Worm (Caenorhabditis elegans) whole organism, L4 larva: ENCODE data around the gene fipr-29.
A peak's percentile ranks its signal among the peaks of the same experiment; 100 is the strongest.

Experiments used
- F44E2.7 ChIP-seq: fragments of 200-800 bp; sonication (Bioruptor generic); IDR thresholded peaks from 2 replicates; pipeline ENCODE4 v2.1.2; 2022; ENCODE audit warnings: missing genetic modification characterization, missing compliant biosample characterization
- Y75B8A.6 ChIP-seq: fragments of 200-800 bp; sonication (Bioruptor generic); IDR thresholded peaks from 2 replicates; pipeline ENCODE4 v1.3.6; 2022; ENCODE audit warnings: missing genetic modification reagents, missing genetic modification characterization, missing compliant biosample characterization
- aha-1 ChIP-seq: fragments of 150-350 bp; peaks from one replicate; lab custom pipeline; 2014; ENCODE audit warnings: missing biosample characterization, missing genetic modification characterization
- arid-1 ChIP-seq: fragments of 200-800 bp; sonication (Bioruptor generic); conservative IDR thresholded peaks from 2 replicates; pipeline ENCODE4 v1.3.6; 2022; ENCODE audit warnings: missing genetic modification reagents, missing genetic modification characterization, missing compliant biosample characterization
- attf-4 ChIP-seq: sonication (generic microtip); optimal IDR thresholded peaks from 3 replicates; lab custom pipeline; 2017; ENCODE audit warnings: missing biosample characterization, missing genetic modification characterization
- ceh-20 ChIP-seq: fragments of 200-800 bp; sonication (Bioruptor generic); IDR thresholded peaks from 2 replicates; pipeline ENCODE4 v1.3.6; 2022; ENCODE audit warnings: missing genetic modification reagents, missing genetic modification characterization, missing compliant biosample characterization
- ctbp-1 ChIP-seq: fragments of 200-800 bp; sonication (Bioruptor generic); IDR thresholded peaks from 2 replicates; pipeline ENCODE4 v1.3.6; 2022; ENCODE audit warnings: missing genetic modification reagents, missing genetic modification characterization, missing compliant biosample characterization
- daf-16 ChIP-seq, 3 experiments: sonication (generic microtip); optimal IDR thresholded peaks; 2 replicates each; lab custom pipeline; 2016 to 2017; ENCODE audit warnings: missing genetic modification characterization in 3 of 3, missing genetic modification reagents in 3 of 3, mild to moderate bottlenecking in 2 of 3, missing compliant biosample characterization in 2 of 3, missing biosample characterization in 1 of 3, moderate library complexity in 1 of 3
- daf-8 ChIP-seq: fragments of 200-800 bp; sonication (Bioruptor generic); IDR thresholded peaks from 2 replicates; pipeline ENCODE4 v1.3.6; 2022; ENCODE audit warnings: missing genetic modification characterization, missing compliant biosample characterization
- dmd-8 ChIP-seq: fragments of 200-800 bp; sonication (Bioruptor generic); IDR thresholded peaks from 2 replicates; pipeline ENCODE4 v1.3.6; 2022; ENCODE audit warnings: missing genetic modification characterization, missing compliant biosample characterization
- dpl-1 ChIP-seq: fragments of 150-350 bp; optimal IDR thresholded peaks from 2 replicates; lab custom pipeline; 2014; ENCODE audit warnings: missing biosample characterization, missing genetic modification reagents, missing genetic modification characterization
- duxl-1 ChIP-seq: sonication (generic microtip); optimal IDR thresholded peaks from 2 replicates; lab custom pipeline; 2016; ENCODE audit warnings: mild to moderate bottlenecking, missing genetic modification characterization, moderate library complexity, missing compliant biosample characterization; ENCODE audit not compliant: poor library complexity
- egl-27 ChIP-seq: sonication (generic microtip); optimal IDR thresholded peaks from 3 replicates; lab custom pipeline; 2017; ENCODE audit warnings: missing biosample characterization, missing genetic modification reagents, missing genetic modification characterization
- hlh-30 ChIP-seq: sonication (generic microtip); optimal IDR thresholded peaks from 2 replicates; lab custom pipeline; 2017; ENCODE audit warnings: antibody characterized with exemption, mild to moderate bottlenecking, missing genetic modification characterization, missing compliant biosample characterization; ENCODE audit not compliant: insufficient read depth
- hmg-1.1 ChIP-seq: fragments of 200-800 bp; sonication (Bioruptor generic); IDR thresholded peaks from 2 replicates; pipeline ENCODE4 v1.3.6; 2022; ENCODE audit warnings: missing genetic modification reagents, missing genetic modification characterization, missing compliant biosample characterization
- lim-7 ChIP-seq: fragments of 200-800 bp; sonication (Bioruptor generic); IDR thresholded peaks from 2 replicates; pipeline ENCODE4 v1.3.6; 2022; ENCODE audit warnings: missing genetic modification characterization, missing compliant biosample characterization
- lin-13 ChIP-seq: fragments of 150-350 bp; optimal IDR thresholded peaks from 2 replicates; lab custom pipeline; 2014; ENCODE audit warnings: missing biosample characterization, missing genetic modification reagents, missing genetic modification characterization
- lin-15B ChIP-seq: fragments of 150-350 bp; sonication (generic microtip); optimal IDR thresholded peaks from 3 replicates; lab custom pipeline; 2014; ENCODE audit warnings: missing biosample characterization, missing genetic modification characterization
- lin-29 ChIP-seq: fragments of 200-800 bp; sonication (Bioruptor generic); IDR thresholded peaks from 2 replicates; pipeline ENCODE4 v1.3.6; 2022; ENCODE audit warnings: missing genetic modification reagents, missing genetic modification characterization, missing compliant biosample characterization
- lin-38 ChIP-seq: fragments of 200-800 bp; sonication (Bioruptor generic); IDR thresholded peaks from 2 replicates; pipeline ENCODE4 v1.3.6; 2022; ENCODE audit warnings: missing genetic modification reagents, missing genetic modification characterization, missing compliant biosample characterization
- lsy-2 ChIP-seq, 2 experiments: fragments of 150-350 bp in 1 of 2; sonication (generic microtip) in 1 of 2; optimal IDR thresholded peaks; 2 replicates each; lab custom pipeline; 2014 to 2017; ENCODE audit warnings: missing biosample characterization in 2 of 2, missing genetic modification characterization in 2 of 2
- mdl-1 ChIP-seq, 2 experiments: fragments of 150-350 bp in 1 of 2; sonication (generic microtip) in 1 of 2; optimal IDR thresholded peaks; 2 replicates each; lab custom pipeline; 2014 to 2017; ENCODE audit warnings: missing biosample characterization in 2 of 2, missing genetic modification characterization in 2 of 2
- mep-1 ChIP-seq: fragments of 150-350 bp; sonication (generic microtip); optimal IDR thresholded peaks from 3 replicates; lab custom pipeline; 2014; ENCODE audit warnings: missing biosample characterization, missing genetic modification characterization
- mes-2 ChIP-seq: sonication (generic microtip); optimal IDR thresholded peaks from 2 replicates; lab custom pipeline; 2016; ENCODE audit warnings: missing genotype, mild to moderate bottlenecking, missing genetic modification characterization, missing compliant biosample characterization; ENCODE audit not compliant: poor library complexity, severe bottlenecking
- mxl-3 ChIP-seq: fragments of 200-800 bp; sonication (Bioruptor generic); optimal IDR thresholded peaks from 2 replicates; lab custom pipeline; 2018; ENCODE audit warnings: mild to moderate bottlenecking, missing genetic modification characterization, missing compliant biosample characterization
- nhr-28 ChIP-seq: fragments of 150-350 bp; optimal IDR thresholded peaks from 2 replicates; lab custom pipeline; 2014; ENCODE audit warnings: missing biosample characterization, missing genetic modification characterization
- nhr-42 ChIP-seq: fragments of 200-800 bp; sonication (Bioruptor generic); IDR thresholded peaks from 2 replicates; pipeline ENCODE4 v1.3.6; 2022; ENCODE audit warnings: missing genetic modification characterization, missing compliant biosample characterization
- nhr-77 ChIP-seq: fragments of 150-350 bp; optimal IDR thresholded peaks from 2 replicates; lab custom pipeline; 2014; ENCODE audit warnings: missing biosample characterization, missing genetic modification characterization
- pha-4 ChIP-seq, 2 experiments: fragments of 150-350 bp in 1 of 2; fragments of 200-800 bp in 1 of 2; sonication (Bioruptor generic) in 1 of 2; IDR thresholded peaks in 1 of 2; optimal IDR thresholded peaks in 1 of 2; 2 replicates each; pipeline versions ENCODE4 v1.3.6 to Lab custom; 2014 to 2022; ENCODE audit warnings: missing genetic modification characterization in 2 of 2, missing genetic modification reagents in 2 of 2, missing biosample characterization in 1 of 2, missing compliant biosample characterization in 1 of 2
- saeg-2 ChIP-seq: fragments of 200-800 bp; sonication (Bioruptor generic); IDR thresholded peaks from 2 replicates; pipeline ENCODE4 v1.3.6; 2022; ENCODE audit warnings: missing genetic modification reagents, missing genetic modification characterization, missing compliant biosample characterization
- set-16 ChIP-seq: fragments of 200-800 bp; sonication (Bioruptor generic); IDR thresholded peaks from 2 replicates; pipeline ENCODE4 v1.3.6; 2022; ENCODE audit warnings: missing genetic modification reagents, missing genetic modification characterization, missing compliant biosample characterization
- snpc-4 ChIP-seq: fragments of 150-350 bp; optimal IDR thresholded peaks from 2 replicates; lab custom pipeline; 2014; ENCODE audit warnings: missing biosample characterization, missing genetic modification characterization
- unc-130 ChIP-seq: sonication (generic microtip); optimal IDR thresholded peaks from 2 replicates; lab custom pipeline; 2016; ENCODE audit warnings: missing genetic modification reagents, missing genetic modification characterization, missing compliant biosample characterization
- zag-1 ChIP-seq: fragments of 150-350 bp; optimal IDR thresholded peaks from 2 replicates; lab custom pipeline; 2014; ENCODE audit warnings: missing biosample characterization, missing genetic modification characterization
- zfp-2 ChIP-seq: sonication (generic microtip); optimal IDR thresholded peaks from 2 replicates; lab custom pipeline; 2016; ENCODE audit warnings: mild to moderate bottlenecking, missing genetic modification characterization, missing compliant biosample characterization
- zfp-3 ChIP-seq: fragments of 200-800 bp; sonication (Bioruptor generic); conservative IDR thresholded peaks from 2 replicates; pipeline ENCODE4 v1.3.6; 2022; ENCODE audit warnings: missing genetic modification reagents, missing genetic modification characterization, missing compliant biosample characterization
- zip-2 ChIP-seq: fragments of 150-350 bp; optimal IDR thresholded peaks from 2 replicates; lab custom pipeline; 2014; ENCODE audit warnings: missing biosample characterization, missing genetic modification characterization

Gene fipr-29

ce11 chrIII:3067909-3068455 lies 7.8 kb upstream of the fipr-29 start, which contains the start of gene ubl-1 (continued):
- TF ChIP-seq zag-1 (tag; lab: Kevin White, UChicago) = peak; percentile 23
- TF ChIP-seq Y75B8A.6 = no peak
- TF ChIP-seq arid-1 (GFP tag; lab: Robert Waterston, UW) = peak; percentile 34; the same call in 1 of the 2 replicates
- TF ChIP-seq zip-2 (tag; lab: Kevin White, UChicago) = peak; percentile 19
- TF ChIP-seq zfp-3 (GFP tag; lab: Robert Waterston, UW) = no peak
- TF ChIP-seq daf-16 (GFP tag; optimal IDR thresholded peaks at IDR 0.05; lab: Kevin White, UChicago) = no peak
- peak; percentile 61 for TF ChIP-seq daf-16 (tag; optimal IDR thresholded peaks at IDR 0.05; lab: Kevin White, UChicago)
- peak; percentile 54 for TF ChIP-seq duxl-1
- TF ChIP-seq unc-130 (GFP tag; lab: Kevin White, UChicago) = peak; percentile 40
- TF ChIP-seq lim-7 (GFP tag; lab: Robert Waterston, UW) = no peak
- TF ChIP-seq nhr-42 (GFP tag; lab: Robert Waterston, UW) = no peak
- peak; percentile 88 for TF ChIP-seq nhr-77 (tag; lab: Kevin White, UChicago)
- TF ChIP-seq zfp-2 (tag; lab: Kevin White, UChicago) = peak; percentile 80
- TF ChIP-seq lin-15B (tag; lab: Kevin White, UChicago) = peak; percentile 70
- no peak for TF ChIP-seq dmd-8 (GFP tag; lab: Robert Waterston, UW)
- TF ChIP-seq aha-1 (tag; lab: Kevin White, UChicago) = peak; percentile 85
- no peak for TF ChIP-seq ctbp-1 (GFP tag; lab: Robert Waterston, UW)
- TF ChIP-seq set-16 (GFP tag; lab: Robert Waterston, UW) = no peak; the same call in 1 of the 2 replicates
- TF ChIP-seq mxl-3 (GFP tag; lab: Kevin White, UChicago) = peak; percentile 39
- peak; percentile 75 for TF ChIP-seq hmg-1.1
- peak; percentile 90 for TF ChIP-seq lin-13
- no peak for TF ChIP-seq saeg-2 (GFP tag; lab: Robert Waterston, UW)
- peak; percentile 98 for TF ChIP-seq lin-38
- TF ChIP-seq ceh-20 (GFP tag; lab: Robert Waterston, UW) = no peak
- TF ChIP-seq hlh-30 (tag; lab: Kevin White, UChicago) = peak; percentile 66
- no peak for TF ChIP-seq F44E2.7 (GFP tag; lab: Robert Waterston, UW)
- peak; percentile 69 for TF ChIP-seq nhr-28 (tag; lab: Kevin White, UChicago)
- peak; percentile 84 for TF ChIP-seq dpl-1 (GFP tag; lab: Kevin White, UChicago)
- TF ChIP-seq attf-4 = no peak
- TF ChIP-seq daf-8 = no peak
- peak; percentile 94 to 99 for TF ChIP-seq lsy-2 (tag; optimal IDR thresholded peaks at IDR 0.05; lab: Kevin White, UChicago)
- no peak for TF ChIP-seq egl-27 (tag; lab: Kevin White, UChicago)
- peak; percentile 93 for TF ChIP-seq mes-2 (tag; lab: Kevin White, UChicago)
- peak; percentile 23; the same call in 1 of the 2 replicates for TF ChIP-seq pha-4 (GFP tag; IDR thresholded peaks at IDR 0.05; lab: Robert Waterston, UW)
- peak; percentile 90 for TF ChIP-seq pha-4 (tag; optimal IDR thresholded peaks at IDR 0.05; lab: Kevin White, UChicago)
- no peak for TF ChIP-seq mdl-1 (tag; optimal IDR thresholded peaks at IDR 0.05; lab: Kevin White, UChicago)
- TF ChIP-seq mep-1 = peak; percentile 94
- no peak for TF ChIP-seq snpc-4 (tag; lab: Kevin White, UChicago)

- TF ChIP-seq lin-29 (no peak), lin-38 (peak; percentile 29)
Observed at ce11 chrIII:3066769-3067168, 6.6 kb upstream of the fipr-29 start.
